Worm (Caenorhabditis elegans) whole organism, L4 larva: ENCODE measurements around the gene srbc-20.

ENCODE experiments used
- D1046.2 ChIP-seq: fragments of 200-800 bp; sonication (Bioruptor generic); IDR thresholded peaks from 2 replicates; pipeline ENCODE4 v1.3.6; 2022; ENCODE audit warnings: missing genetic modification characterization, missing compliant biosample characterization
- F44E2.7 ChIP-seq: fragments of 200-800 bp; sonication (Bioruptor generic); IDR thresholded peaks from 2 replicates; pipeline ENCODE4 v2.1.2; 2022; ENCODE audit warnings: missing genetic modification characterization, missing compliant biosample characterization
- Y105C5A.15 ChIP-seq: fragments of 200-800 bp; sonication (Bioruptor generic); IDR thresholded peaks from 2 replicates; pipeline ENCODE4 v1.3.6; 2022; ENCODE audit warnings: missing genetic modification characterization, missing compliant biosample characterization
- Y48G9A.11 ChIP-seq: fragments of 200-800 bp; sonication (Bioruptor generic); IDR thresholded peaks from 2 replicates; pipeline ENCODE4 v1.3.6; 2022; ENCODE audit warnings: missing genetic modification reagents, missing genetic modification characterization, missing compliant biosample characterization
- ZK546.5 ChIP-seq, 2 experiments: sonication (generic microtip); optimal IDR thresholded peaks; 2 replicates each; lab custom pipeline; 2017; ENCODE audit warnings: missing biosample characterization in 2 of 2, missing genetic modification characterization in 2 of 2
- aha-1 ChIP-seq: fragments of 150-350 bp; peaks from one replicate; lab custom pipeline; 2014; ENCODE audit warnings: missing biosample characterization, missing genetic modification characterization
- arid-1 ChIP-seq: fragments of 200-800 bp; sonication (Bioruptor generic); conservative IDR thresholded peaks from 2 replicates; pipeline ENCODE4 v1.3.6; 2022; ENCODE audit warnings: missing genetic modification reagents, missing genetic modification characterization, missing compliant biosample characterization
- attf-4 ChIP-seq: sonication (generic microtip); optimal IDR thresholded peaks from 3 replicates; lab custom pipeline; 2017; ENCODE audit warnings: missing biosample characterization, missing genetic modification characterization
- ceh-44 ChIP-seq: fragments of 200-800 bp; sonication (Bioruptor generic); IDR thresholded peaks from 2 replicates; pipeline ENCODE4 v1.3.6; 2022; ENCODE audit warnings: missing genetic modification reagents, missing genetic modification characterization, missing compliant biosample characterization
- ctbp-1 ChIP-seq: fragments of 200-800 bp; sonication (Bioruptor generic); IDR thresholded peaks from 2 replicates; pipeline ENCODE4 v1.3.6; 2022; ENCODE audit warnings: missing genetic modification reagents, missing genetic modification characterization, missing compliant biosample characterization
- daf-16 ChIP-seq, 3 experiments: sonication (generic microtip); optimal IDR thresholded peaks; 2 replicates each; lab custom pipeline; 2016 to 2017; ENCODE audit warnings: missing genetic modification characterization in 3 of 3, missing genetic modification reagents in 3 of 3, mild to moderate bottlenecking in 2 of 3, missing compliant biosample characterization in 2 of 3, missing biosample characterization in 1 of 3, moderate library complexity in 1 of 3
- daf-8 ChIP-seq: fragments of 200-800 bp; sonication (Bioruptor generic); IDR thresholded peaks from 2 replicates; pipeline ENCODE4 v1.3.6; 2022; ENCODE audit warnings: missing genetic modification characterization, missing compliant biosample characterization
- dmd-6 ChIP-seq: fragments of 200-800 bp; sonication (Bioruptor generic); IDR thresholded peaks from 2 replicates; pipeline ENCODE4 v1.3.6; 2022; ENCODE audit warnings: missing genetic modification reagents, missing genetic modification characterization, missing compliant biosample characterization
- dpl-1 ChIP-seq: fragments of 150-350 bp; optimal IDR thresholded peaks from 2 replicates; lab custom pipeline; 2014; ENCODE audit warnings: missing biosample characterization, missing genetic modification reagents, missing genetic modification characterization
- duxl-1 ChIP-seq: sonication (generic microtip); optimal IDR thresholded peaks from 2 replicates; lab custom pipeline; 2016; ENCODE audit warnings: mild to moderate bottlenecking, missing genetic modification characterization, moderate library complexity, missing compliant biosample characterization; ENCODE audit not compliant: poor library complexity
- dve-1 ChIP-seq: sonication (generic microtip); optimal IDR thresholded peaks from 2 replicates; lab custom pipeline; 2017; ENCODE audit warnings: antibody characterized with exemption, mild to moderate bottlenecking, missing genetic modification characterization, missing compliant biosample characterization; ENCODE audit not compliant: insufficient read depth
- egl-27 ChIP-seq: sonication (generic microtip); optimal IDR thresholded peaks from 3 replicates; lab custom pipeline; 2017; ENCODE audit warnings: missing biosample characterization, missing genetic modification reagents, missing genetic modification characterization
- fkh-10 ChIP-seq: fragments of 150-350 bp; optimal IDR thresholded peaks from 2 replicates; lab custom pipeline; 2014; ENCODE audit warnings: missing biosample characterization, missing genetic modification reagents, missing genetic modification characterization
- hlh-11 ChIP-seq: fragments of 200-800 bp; sonication (Bioruptor generic); optimal IDR thresholded peaks from 2 replicates; lab custom pipeline; 2018; ENCODE audit warnings: mild to moderate bottlenecking, missing genetic modification characterization, missing compliant biosample characterization
- hlh-30 ChIP-seq: sonication (generic microtip); optimal IDR thresholded peaks from 2 replicates; lab custom pipeline; 2017; ENCODE audit warnings: antibody characterized with exemption, mild to moderate bottlenecking, missing genetic modification characterization, missing compliant biosample characterization; ENCODE audit not compliant: insufficient read depth
- hmg-1.1 ChIP-seq: fragments of 200-800 bp; sonication (Bioruptor generic); IDR thresholded peaks from 2 replicates; pipeline ENCODE4 v1.3.6; 2022; ENCODE audit warnings: missing genetic modification reagents, missing genetic modification characterization, missing compliant biosample characterization
- jun-1 ChIP-seq: fragments of 150-350 bp; optimal IDR thresholded peaks from 2 replicates; lab custom pipeline; 2014; ENCODE audit warnings: missing biosample characterization, missing genetic modification reagents, missing genetic modification characterization
- lin-13 ChIP-seq: fragments of 150-350 bp; optimal IDR thresholded peaks from 2 replicates; lab custom pipeline; 2014; ENCODE audit warnings: missing biosample characterization, missing genetic modification reagents, missing genetic modification characterization
- lin-15B ChIP-seq: fragments of 150-350 bp; sonication (generic microtip); optimal IDR thresholded peaks from 3 replicates; lab custom pipeline; 2014; ENCODE audit warnings: missing biosample characterization, missing genetic modification characterization
- lsy-2 ChIP-seq, 2 experiments: fragments of 150-350 bp in 1 of 2; sonication (generic microtip) in 1 of 2; optimal IDR thresholded peaks; 2 replicates each; lab custom pipeline; 2014 to 2017; ENCODE audit warnings: missing biosample characterization in 2 of 2, missing genetic modification characterization in 2 of 2
- mdl-1 ChIP-seq, 2 experiments: fragments of 150-350 bp in 1 of 2; sonication (generic microtip) in 1 of 2; optimal IDR thresholded peaks; 2 replicates each; lab custom pipeline; 2014 to 2017; ENCODE audit warnings: missing biosample characterization in 2 of 2, missing genetic modification characterization in 2 of 2
- mep-1 ChIP-seq: fragments of 150-350 bp; sonication (generic microtip); optimal IDR thresholded peaks from 3 replicates; lab custom pipeline; 2014; ENCODE audit warnings: missing biosample characterization, missing genetic modification characterization
- mxl-2 ChIP-seq: fragments of 200-800 bp; sonication (Bioruptor generic); conservative IDR thresholded peaks from 2 replicates; pipeline ENCODE4 v1.3.6; 2022; ENCODE audit warnings: missing genetic modification reagents, missing genetic modification characterization, missing compliant biosample characterization
- mxl-3 ChIP-seq: fragments of 200-800 bp; sonication (Bioruptor generic); optimal IDR thresholded peaks from 2 replicates; lab custom pipeline; 2018; ENCODE audit warnings: mild to moderate bottlenecking, missing genetic modification characterization, missing compliant biosample characterization
- nhr-11 ChIP-seq: fragments of 150-350 bp; optimal IDR thresholded peaks from 2 replicates; lab custom pipeline; 2014; ENCODE audit warnings: missing biosample characterization, missing genetic modification characterization
- nhr-237 ChIP-seq: sonication (generic microtip); optimal IDR thresholded peaks from 2 replicates; lab custom pipeline; 2017; ENCODE audit warnings: missing biosample characterization, missing genetic modification characterization
- nhr-28 ChIP-seq: fragments of 150-350 bp; optimal IDR thresholded peaks from 2 replicates; lab custom pipeline; 2014; ENCODE audit warnings: missing biosample characterization, missing genetic modification characterization
- nhr-41 ChIP-seq: fragments of 200-800 bp; sonication (Bioruptor generic); IDR thresholded peaks from 2 replicates; pipeline ENCODE4 v1.3.6; 2022; ENCODE audit warnings: missing genetic modification reagents, missing genetic modification characterization, missing compliant biosample characterization
- nhr-6 ChIP-seq: fragments of 150-350 bp; optimal IDR thresholded peaks from 2 replicates; lab custom pipeline; 2014; ENCODE audit warnings: missing biosample characterization, missing genetic modification characterization
- nhr-77 ChIP-seq: fragments of 150-350 bp; optimal IDR thresholded peaks from 2 replicates; lab custom pipeline; 2014; ENCODE audit warnings: missing biosample characterization, missing genetic modification characterization
- rbr-2 ChIP-seq: sonication (generic microtip); optimal IDR thresholded peaks from 2 replicates; lab custom pipeline; 2016; ENCODE audit warnings: missing genotype, missing genetic modification characterization, missing compliant biosample characterization
- spr-1 ChIP-seq: sonication (generic microtip); optimal IDR thresholded peaks from 2 replicates; lab custom pipeline; 2016; ENCODE audit warnings: mild to moderate bottlenecking, missing genetic modification characterization, missing compliant biosample characterization
- spr-3 ChIP-seq: fragments of 200-800 bp; sonication (Bioruptor generic); optimal IDR thresholded peaks from 2 replicates; lab custom pipeline; 2018; ENCODE audit warnings: mild to moderate bottlenecking, missing genetic modification characterization, missing compliant biosample characterization
- tra-1 ChIP-seq: fragments of 200-800 bp; sonication (Bioruptor generic); IDR thresholded peaks from 2 replicates; pipeline ENCODE4 v1.3.6; 2022; ENCODE audit warnings: missing genetic modification reagents, missing genetic modification characterization, missing compliant biosample characterization
- unc-62 ChIP-seq, 3 experiments: fragments of 150-350 bp in 1 of 3; sonication (generic microtip); optimal IDR thresholded peaks in 2 of 3; peaks in 1 of 3; 1 replicate in 1 of 3; 2 replicates in 2 of 3; lab custom pipeline; 2014 to 2017; ENCODE audit warnings: missing biosample characterization in 3 of 3, missing genetic modification characterization in 3 of 3, missing genetic modification reagents in 3 of 3, missing genotype in 1 of 3
- zag-1 ChIP-seq: fragments of 150-350 bp; optimal IDR thresholded peaks from 2 replicates; lab custom pipeline; 2014; ENCODE audit warnings: missing biosample characterization, missing genetic modification characterization
- zfp-2 ChIP-seq: sonication (generic microtip); optimal IDR thresholded peaks from 2 replicates; lab custom pipeline; 2016; ENCODE audit warnings: mild to moderate bottlenecking, missing genetic modification characterization, missing compliant biosample characterization
- zip-11 ChIP-seq: fragments of 200-800 bp; sonication (Bioruptor generic); IDR thresholded peaks from 2 replicates; pipeline ENCODE4 v1.3.6; 2022; ENCODE audit warnings: missing genetic modification characterization, missing compliant biosample characterization

The srbc-20 gene

ce11 chrV:2135323-2135722 is 11.6 kb upstream of the srbc-20 start (continued):
- TF ChIP-seq nhr-11 (tag; lab: Kevin White, UChicago) = peak; percentile 69
- TF ChIP-seq nhr-28 (tag; lab: Kevin White, UChicago) = peak; percentile 63
- TF ChIP-seq mdl-1 (tag; optimal IDR thresholded peaks at IDR 0.05; lab: Kevin White, UChicago) = peak in 1 of 2 experiments; percentile 68
- no peak for TF ChIP-seq egl-27 (tag; lab: Kevin White, UChicago)
- TF ChIP-seq nhr-41 = no peak
- TF ChIP-seq zag-1 (tag; lab: Kevin White, UChicago) = no peak
- no peak for TF ChIP-seq F44E2.7
- TF ChIP-seq zip-11 (GFP tag; lab: Robert Waterston, UW) = no peak
- no peak for TF ChIP-seq tra-1 (GFP tag; lab: Robert Waterston, UW)
- no peak for TF ChIP-seq mxl-2 (GFP tag; lab: Robert Waterston, UW)
- peak; percentile 60 for TF ChIP-seq aha-1 (tag; lab: Kevin White, UChicago)
- no peak for TF ChIP-seq spr-1 (tag; lab: Kevin White, UChicago)
- no peak for TF ChIP-seq zfp-2 (tag; lab: Kevin White, UChicago)
- no peak for TF ChIP-seq attf-4 (tag; lab: Kevin White, UChicago)
- TF ChIP-seq hlh-11 = peak; percentile 61
- TF ChIP-seq rbr-2 (tag; lab: Kevin White, UChicago) = no peak
- TF ChIP-seq spr-3 = no peak
- TF ChIP-seq Y48G9A.11 = no peak
- TF ChIP-seq nhr-77 = no peak
- no peak for TF ChIP-seq daf-16 (GFP tag; optimal IDR thresholded peaks at IDR 0.05; lab: Kevin White, UChicago)
- no peak for TF ChIP-seq daf-16 (tag; optimal IDR thresholded peaks at IDR 0.05; lab: Kevin White, UChicago)
- TF ChIP-seq nhr-237 (tag; lab: Kevin White, UChicago) = no peak
- TF ChIP-seq lin-15B = no peak
- TF ChIP-seq lsy-2 (tag; optimal IDR thresholded peaks at IDR 0.05; lab: Kevin White, UChicago) = peak in 1 of 2 experiments; percentile 13
- peak; percentile 95 for TF ChIP-seq mxl-3
- no peak for TF ChIP-seq Y105C5A.15 (GFP tag; lab: Robert Waterston, UW)
- peak; percentile 18 for TF ChIP-seq dpl-1
- no peak for TF ChIP-seq jun-1
- no peak for TF ChIP-seq lin-13
- peak; percentile 36 for TF ChIP-seq mep-1 (tag; lab: Kevin White, UChicago)
- peak; percentile 34; the same call in 1 of the 2 replicates for TF ChIP-seq hmg-1.1 (GFP tag; lab: Robert Waterston, UW)
- TF ChIP-seq D1046.2 (GFP tag; lab: Robert Waterston, UW) = no peak
- TF ChIP-seq dve-1 (tag; lab: Kevin White, UChicago) = peak; percentile 4
- peak; percentile 24; the same call in 1 of the 2 replicates for TF ChIP-seq ctbp-1 (GFP tag; lab: Robert Waterston, UW)
- TF ChIP-seq ceh-44 (GFP tag; lab: Robert Waterston, UW) = no peak
- TF ChIP-seq fkh-10 (GFP tag; lab: Kevin White, UChicago) = no peak
- TF ChIP-seq unc-62 (GFP tag; optimal IDR thresholded peaks at IDR 0.05 in 1 of 2; lab: Kevin White, UChicago) = no peak
- no peak for TF ChIP-seq unc-62 (tag; optimal IDR thresholded peaks at IDR 0.05; lab: Kevin White, UChicago)
- TF ChIP-seq daf-8 (GFP tag; lab: Robert Waterston, UW) = no peak
- TF ChIP-seq hlh-30 = peak; percentile 55
- TF ChIP-seq, all 104 proteins: peak for 19

ce11 chrV:2137010-2137409 is 9.9 kb upstream of the srbc-20 start:
- TF ChIP-seq daf-16 (GFP tag; optimal IDR thresholded peaks at IDR 0.05; lab: Kevin White, UChicago) = no peak
- peak; percentile 37 for TF ChIP-seq daf-16 (tag; optimal IDR thresholded peaks at IDR 0.05; lab: Kevin White, UChicago)
- TF ChIP-seq aha-1 (tag; lab: Kevin White, UChicago) = no peak
- TF ChIP-seq arid-1 (GFP tag; lab: Robert Waterston, UW) = no peak
- no peak for TF ChIP-seq lin-15B
- TF ChIP-seq mxl-3 = no peak
- TF ChIP-seq duxl-1 = no peak
- TF ChIP-seq dmd-6 = peak; percentile 62
- no peak for TF ChIP-seq nhr-6 (tag; lab: Kevin White, UChicago)
- no peak for TF ChIP-seq ZK546.5 (tag; optimal IDR thresholded peaks at IDR 0.05; lab: Kevin White, UChicago)
